Worm (Caenorhabditis elegans) whole organism, mixed stage, embryonic: ENCODE data around the gene flp-10.

Experiments
- M03D4.4 ChIP-seq: sonication (generic microtip); optimal IDR thresholded peaks from 2 replicates; lab custom pipeline; 2017; ENCODE audit warnings: mild to moderate bottlenecking, missing genetic modification characterization, missing compliant biosample characterization
- bed-3 ChIP-seq: fragments of 200-800 bp; sonication (Bioruptor generic); optimal IDR thresholded peaks from 3 replicates; lab custom pipeline; 2018; ENCODE audit warnings: mild to moderate bottlenecking, missing genetic modification characterization, moderate library complexity, missing compliant biosample characterization
- ceh-39 ChIP-seq: fragments of 150-350 bp; optimal IDR thresholded peaks from 2 replicates; lab custom pipeline; 2014; ENCODE audit warnings: missing biosample characterization, missing genetic modification characterization
- ceh-43 ChIP-seq: fragments of 200-800 bp; sonication (Bioruptor generic); optimal IDR thresholded peaks from 2 replicates; lab custom pipeline; 2018; ENCODE audit warnings: mild to moderate bottlenecking, missing genetic modification characterization, moderate library complexity, missing compliant biosample characterization
- ceh-83 ChIP-seq: fragments of 200-800 bp; sonication (Bioruptor generic); optimal IDR thresholded peaks from 2 replicates; lab custom pipeline; 2018; ENCODE audit warnings: mild to moderate bottlenecking, missing genetic modification characterization, missing compliant biosample characterization
- ces-1 ChIP-seq: fragments of 150-350 bp; optimal IDR thresholded peaks from 2 replicates; lab custom pipeline; 2014; ENCODE audit warnings: missing biosample characterization, missing genetic modification reagents, missing genetic modification characterization
- cnd-1 ChIP-seq: fragments of 200-800 bp; sonication (Bioruptor generic); optimal IDR thresholded peaks from 2 replicates; lab custom pipeline; 2018; ENCODE audit warnings: mild to moderate bottlenecking, missing genetic modification characterization, missing compliant biosample characterization
- drap-1 ChIP-seq: fragments of 200-800 bp; sonication (Bioruptor generic); optimal IDR thresholded peaks from 3 replicates; lab custom pipeline; 2018; ENCODE audit warnings: mild to moderate bottlenecking, missing genetic modification characterization, missing compliant biosample characterization
- elt-1 ChIP-seq: sonication (generic microtip); optimal IDR thresholded peaks from 2 replicates; lab custom pipeline; 2017; ENCODE audit warnings: missing genetic modification characterization, mild to moderate bottlenecking, missing compliant biosample characterization, antibody characterized with exemption, moderate library complexity, borderline replicate concordance; ENCODE audit not compliant: insufficient read depth
- elt-3 ChIP-seq: fragments of 150-350 bp; optimal IDR thresholded peaks from 2 replicates; lab custom pipeline; 2014; ENCODE audit warnings: missing biosample characterization, missing genetic modification characterization
- flh-1 ChIP-seq: fragments of 200-800 bp; sonication (Bioruptor generic); optimal IDR thresholded peaks from 2 replicates; lab custom pipeline; 2018; ENCODE audit warnings: mild to moderate bottlenecking, missing genetic modification characterization, moderate library complexity, missing compliant biosample characterization
- ham-2 ChIP-seq: fragments of 200-800 bp; sonication (Bioruptor generic); optimal IDR thresholded peaks from 2 replicates; lab custom pipeline; 2018; ENCODE audit warnings: mild to moderate bottlenecking, missing genetic modification characterization, missing compliant biosample characterization
- hlh-1 ChIP-seq: fragments of 150-350 bp; optimal IDR thresholded peaks from 2 replicates; lab custom pipeline; 2014; ENCODE audit warnings: missing biosample characterization, missing genetic modification reagents, missing genetic modification characterization
- lin-13 ChIP-seq: fragments of 150-350 bp; optimal IDR thresholded peaks from 2 replicates; lab custom pipeline; 2014; ENCODE audit warnings: missing biosample characterization, missing genetic modification characterization
- lin-32 ChIP-seq: fragments of 200-800 bp; sonication (Bioruptor generic); optimal IDR thresholded peaks from 2 replicates; lab custom pipeline; 2018; ENCODE audit warnings: mild to moderate bottlenecking, missing genetic modification characterization, missing compliant biosample characterization
- lsy-2 ChIP-seq: fragments of 150-350 bp; optimal IDR thresholded peaks from 2 replicates; lab custom pipeline; 2014; ENCODE audit warnings: missing biosample characterization, missing genetic modification characterization
- mep-1 ChIP-seq: fragments of 150-350 bp; optimal IDR thresholded peaks from 2 replicates; lab custom pipeline; 2017; ENCODE audit warnings: missing biosample characterization, missing genetic modification reagents, missing genetic modification characterization, inconsistent platforms
- mls-2 ChIP-seq: sonication (generic microtip); optimal IDR thresholded peaks from 2 replicates; lab custom pipeline; 2016; ENCODE audit warnings: mild to moderate bottlenecking, missing genetic modification characterization, moderate library complexity, missing compliant biosample characterization
- nhr-12 ChIP-seq: fragments of 150-350 bp; optimal IDR thresholded peaks from 2 replicates; lab custom pipeline; 2014; ENCODE audit warnings: missing biosample characterization, missing genetic modification characterization
- nhr-2 ChIP-seq: fragments of 150-350 bp; optimal IDR thresholded peaks from 2 replicates; lab custom pipeline; 2014; ENCODE audit warnings: missing biosample characterization, missing genetic modification characterization
- nhr-237 ChIP-seq: fragments of 150-350 bp; optimal IDR thresholded peaks from 2 replicates; lab custom pipeline; 2014; ENCODE audit warnings: missing biosample characterization, missing genetic modification characterization
- nhr-28 ChIP-seq: fragments of 150-350 bp; optimal IDR thresholded peaks from 2 replicates; lab custom pipeline; 2014; ENCODE audit warnings: missing biosample characterization, missing genetic modification characterization
- nhr-76 ChIP-seq: sonication (generic microtip); optimal IDR thresholded peaks from 2 replicates; lab custom pipeline; 2017; ENCODE audit warnings: missing biosample characterization, missing genetic modification characterization
- pha-4 ChIP-seq: fragments of 150-350 bp; optimal IDR thresholded peaks from 2 replicates; lab custom pipeline; 2018; ENCODE audit warnings: missing biosample characterization, missing genetic modification reagents, missing genetic modification characterization
- sem-2 ChIP-seq: fragments of 200-800 bp; sonication (Bioruptor generic); optimal IDR thresholded peaks from 2 replicates; lab custom pipeline; 2018; ENCODE audit warnings: mild to moderate bottlenecking, missing genetic modification characterization, missing compliant biosample characterization
- snpc-4 ChIP-seq: fragments of 150-350 bp; optimal IDR thresholded peaks from 2 replicates; lab custom pipeline; 2014; ENCODE audit warnings: missing biosample characterization, missing genetic modification characterization
- sptf-1 ChIP-seq: sonication (generic microtip); optimal IDR thresholded peaks from 2 replicates; lab custom pipeline; 2017; ENCODE audit warnings: mild to moderate bottlenecking, missing genetic modification characterization, moderate library complexity, missing compliant biosample characterization
- unc-120 ChIP-seq: sonication (generic microtip); optimal IDR thresholded peaks from 2 replicates; lab custom pipeline; 2017; ENCODE audit warnings: missing genetic modification characterization, missing compliant biosample characterization; ENCODE audit not compliant: poor library complexity, severe bottlenecking
- unc-39 ChIP-seq: fragments of 150-350 bp; optimal IDR thresholded peaks from 2 replicates; lab custom pipeline; 2014; ENCODE audit warnings: missing biosample characterization, missing genetic modification characterization
- unc-62 ChIP-seq: fragments of 150-350 bp; optimal IDR thresholded peaks from 2 replicates; lab custom pipeline; 2014; ENCODE audit warnings: missing biosample characterization, missing genetic modification reagents, missing genetic modification characterization
- zip-8 ChIP-seq: fragments of 150-350 bp; optimal IDR thresholded peaks from 2 replicates; lab custom pipeline; 2014; ENCODE audit warnings: missing biosample characterization, missing genetic modification characterization
- ztf-11 ChIP-seq: fragments of 150-350 bp; optimal IDR thresholded peaks from 2 replicates; lab custom pipeline; 2014; ENCODE audit warnings: missing biosample characterization, missing genetic modification characterization

flp-10 gene

ce11 chrIV:7897953-7898352 lies 29.2 kb downstream of the flp-10 start:
- TF ChIP-seq flh-1 (GFP tag; lab: Kevin White, UChicago) (no peak), ceh-43 (GFP tag; lab: Kevin White, UChicago) (no peak), ceh-83 (GFP tag; lab: Kevin White, UChicago) (no peak), zip-8 (peak; percentile 96)

ce11 chrIV:7898489-7898888 lies 29.8 kb downstream of the flp-10 start:
- TF ChIP-seq bed-3 (GFP tag; lab: Kevin White, UChicago), result no peak
- no peak for TF ChIP-seq unc-120 (tag; lab: Kevin White, UChicago)
- TF ChIP-seq mep-1 (tag; lab: Kevin White, UChicago), result no peak
- no peak for TF ChIP-seq ceh-83 (GFP tag; lab: Kevin White, UChicago)
- TF ChIP-seq nhr-76, result no peak
- no peak for TF ChIP-seq ceh-43 (GFP tag; lab: Kevin White, UChicago)
- TF ChIP-seq sptf-1 (tag; lab: Kevin White, UChicago), result no peak
- TF ChIP-seq nhr-2 (tag; lab: Kevin White, UChicago), result no peak
- TF ChIP-seq unc-39 (tag; lab: Kevin White, UChicago), result no peak
- no peak for TF ChIP-seq sem-2
- no peak for TF ChIP-seq cnd-1 (tag; lab: Kevin White, UChicago)
- TF ChIP-seq ztf-11 (tag; lab: Kevin White, UChicago), result no peak
- TF ChIP-seq nhr-28 (tag; lab: Kevin White, UChicago), result no peak
- no peak for TF ChIP-seq nhr-237 (tag; lab: Kevin White, UChicago)
- no peak for TF ChIP-seq zip-8
- TF ChIP-seq ces-1 (GFP tag; lab: Kevin White, UChicago), result no peak
- no peak for TF ChIP-seq elt-1 (tag; lab: Kevin White, UChicago)
- no peak for TF ChIP-seq lin-13 (tag; lab: Kevin White, UChicago)

- TF ChIP-seq zip-8 (no peak), M03D4.4 (no peak), lsy-2 (tag; lab: Kevin White, UChicago) (peak; percentile 96), ces-1 (GFP tag; lab: Kevin White, UChicago) (peak; percentile 49), pha-4 (tag; lab: Kevin White, UChicago) (peak; percentile 37), nhr-237 (tag; lab: Kevin White, UChicago) (peak; percentile 55), mep-1 (tag; lab: Kevin White, UChicago) (peak; percentile 71), unc-120 (tag; lab: Kevin White, UChicago) (peak; percentile 25), unc-62 (no peak), cnd-1 (tag; lab: Kevin White, UChicago) (no peak), lin-32 (GFP tag; lab: Kevin White, UChicago) (no peak), nhr-12 (tag; lab: Kevin White, UChicago) (no peak), unc-39 (tag; lab: Kevin White, UChicago) (no peak), ham-2 (GFP tag; lab: Kevin White, UChicago) (no peak)
Observed at ce11 chrIV:7902221-7902904, 33.7 kb downstream of the flp-10 start, which contains the start of gene arp-11. Gene arp-11 (minus strand): TSS chrIV:7902271.

DNA sequence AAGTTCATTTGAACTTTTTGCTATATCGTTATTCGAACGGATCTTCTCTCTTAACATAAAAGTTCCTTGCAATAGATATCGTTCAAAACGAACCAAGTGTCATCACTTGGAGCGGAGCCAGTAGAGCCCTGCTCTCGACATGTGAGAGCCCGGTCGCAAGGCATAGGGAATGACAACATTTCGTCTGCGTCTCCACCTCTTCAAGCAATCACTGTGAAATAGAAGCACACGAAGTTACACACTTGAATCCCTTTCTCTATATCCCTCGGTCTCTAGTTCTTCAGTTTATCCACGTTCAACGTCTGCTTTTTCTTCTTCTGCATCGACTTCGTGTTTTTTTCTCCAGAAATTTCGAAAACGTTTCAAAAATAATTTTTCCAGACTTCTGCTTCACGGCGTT lies 34.7 kb downstream of the flp-10 start, which contains the start of gene C49H3.6:
Gene C49H3.6 (plus strand): TSS at position 380 of the 400 bp plus-strand sequence.
- TF ChIP-seq zip-8, result no peak
- peak; percentile 30 for TF ChIP-seq hlh-1 (tag; lab: Kevin White, UChicago)
- no peak for TF ChIP-seq elt-3 (tag; lab: Kevin White, UChicago)
- peak; percentile 52 for TF ChIP-seq ces-1 (GFP tag; lab: Kevin White, UChicago)
- TF ChIP-seq ham-2 (GFP tag; lab: Kevin White, UChicago), result no peak

- TF ChIP-seq M03D4.4 (no peak), nhr-2 (tag; lab: Kevin White, UChicago) (no peak), bed-3 (GFP tag; lab: Kevin White, UChicago) (no peak), mls-2 (tag; lab: Kevin White, UChicago) (no peak), nhr-76 (no peak), ces-1 (GFP tag; lab: Kevin White, UChicago) (no peak), lin-13 (tag; lab: Kevin White, UChicago) (no peak), ham-2 (GFP tag; lab: Kevin White, UChicago) (no peak), ceh-39 (tag; lab: Kevin White, UChicago) (no peak), cnd-1 (tag; lab: Kevin White, UChicago) (no peak), unc-62 (no peak), sptf-1 (tag; lab: Kevin White, UChicago) (no peak), nhr-12 (tag; lab: Kevin White, UChicago) (no peak), mep-1 (tag; lab: Kevin White, UChicago) (no peak), drap-1 (GFP tag; lab: Kevin White, UChicago) (no peak), unc-120 (tag; lab: Kevin White, UChicago) (no peak), snpc-4 (tag; lab: Kevin White, UChicago) (no peak), lsy-2 (tag; lab: Kevin White, UChicago) (no peak), ztf-11 (tag; lab: Kevin White, UChicago) (no peak)
Observed at ce11 chrIV:7906643-7907042, 37.9 kb downstream of the flp-10 start.
